Fruit fly (Drosophila melanogaster) whole organism: ENCODE data around the gene SdhC.

Experiments
- Dll ChIP-seq: fragments of >200 bp; optimal IDR thresholded peaks from 2 replicates; lab custom pipeline; 2017
- pan ChIP-seq: fragments of >200 bp; optimal IDR thresholded peaks from 2 replicates; lab custom pipeline; 2017

DNA sequence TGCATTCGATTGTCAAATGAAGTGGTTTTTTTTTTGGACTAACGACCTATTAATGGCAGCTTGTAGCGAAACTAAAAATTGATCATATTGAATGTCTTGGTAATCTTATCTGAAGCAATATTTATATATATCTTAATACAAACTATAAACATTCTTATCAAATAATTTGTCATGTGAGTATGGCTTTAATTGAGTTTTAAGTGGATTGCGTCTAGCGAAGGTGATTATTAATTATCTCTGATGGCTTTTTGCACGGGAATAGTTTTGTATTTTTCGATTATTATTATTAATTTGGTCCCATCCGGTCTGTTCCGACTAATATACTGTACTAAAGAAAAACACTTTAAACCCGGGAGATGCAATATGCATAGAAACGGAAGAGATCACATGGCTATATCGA lies 37.2 kb upstream of the SdhC start:
- no peak for TF ChIP-seq pan (lab: Kevin White, UChicago)
- TF ChIP-seq Dll (lab: Kevin White, UChicago) = no peak
